Worm (Caenorhabditis elegans) whole organism, young adult: ENCODE results near the gene F41G3.20.

ENCODE experiments used
- B0019.2 ChIP-seq: fragments of 200-800 bp; sonication (Bioruptor generic); conservative IDR thresholded peaks from 2 replicates; pipeline ENCODE4 v1.3.6; 2022; ENCODE audit warnings: missing genetic modification reagents, missing genetic modification characterization, missing compliant biosample characterization
- B0336.3 ChIP-seq: fragments of 200-800 bp; sonication (Bioruptor generic); IDR thresholded peaks from 2 replicates; pipeline ENCODE4 v1.3.6; 2022; ENCODE audit warnings: missing genetic modification characterization, missing compliant biosample characterization
- F33H1.4 ChIP-seq: fragments of 200-800 bp; sonication (Bioruptor generic); IDR thresholded peaks from 2 replicates; pipeline ENCODE4 v1.3.6; 2022; ENCODE audit warnings: missing genetic modification reagents, missing genetic modification characterization, missing compliant biosample characterization
- F55B11.4 ChIP-seq: sonication (generic microtip); optimal IDR thresholded peaks from 2 replicates; lab custom pipeline; 2016; ENCODE audit warnings: missing compliant biosample characterization, missing genetic modification characterization, borderline replicate concordance; ENCODE audit not compliant: insufficient read depth
- F57C9.4 ChIP-seq: sonication (generic microtip); optimal IDR thresholded peaks from 2 replicates; lab custom pipeline; 2017; ENCODE audit warnings: mild to moderate bottlenecking, missing genetic modification characterization, missing compliant biosample characterization
- K11D2.4 ChIP-seq: fragments of 200-800 bp; sonication (Bioruptor generic); IDR thresholded peaks from 2 replicates; pipeline ENCODE4 v1.3.6; 2022; ENCODE audit warnings: missing genetic modification reagents, missing genetic modification characterization, missing compliant biosample characterization
- Y56A3A.18 ChIP-seq: fragments of 200-800 bp; sonication (Bioruptor generic); IDR thresholded peaks from 2 replicates; pipeline ENCODE4 v1.3.6; 2022; ENCODE audit warnings: missing genetic modification reagents, missing genetic modification characterization, missing compliant biosample characterization
- Y79H2A.3 ChIP-seq: fragments of 200-800 bp; sonication (Bioruptor generic); conservative IDR thresholded peaks from 2 replicates; pipeline ENCODE4 v1.3.6; 2022; ENCODE audit warnings: missing genetic modification reagents, missing genetic modification characterization, missing compliant biosample characterization
- ZK185.1 ChIP-seq: sonication (generic microtip); optimal IDR thresholded peaks from 2 replicates; lab custom pipeline; 2016; ENCODE audit warnings: mild to moderate bottlenecking, missing genetic modification characterization, missing compliant biosample characterization; ENCODE audit not compliant: poor library complexity, severe bottlenecking
- akir-1 ChIP-seq: fragments of 200-800 bp; sonication (Bioruptor generic); optimal IDR thresholded peaks from 2 replicates; lab custom pipeline; 2018; ENCODE audit warnings: mild to moderate bottlenecking, missing genetic modification characterization, moderate library complexity, missing compliant biosample characterization
- aptf-3 ChIP-seq: fragments of 200-800 bp; sonication (Bioruptor generic); IDR thresholded peaks from 2 replicates; pipeline ENCODE4 v1.3.6; 2022; ENCODE audit warnings: missing genetic modification characterization, missing compliant biosample characterization
- athp-1 ChIP-seq: sonication (generic microtip); optimal IDR thresholded peaks from 2 replicates; lab custom pipeline; 2017; ENCODE audit warnings: mild to moderate bottlenecking, missing genetic modification characterization, missing compliant biosample characterization
- attf-3 ChIP-seq: fragments of 200-800 bp; sonication (Bioruptor generic); conservative IDR thresholded peaks from 2 replicates; pipeline ENCODE4 v1.3.6; 2022; ENCODE audit warnings: missing genetic modification reagents, missing genetic modification characterization, missing compliant biosample characterization
- attf-5 ChIP-seq: fragments of 200-800 bp; sonication (Bioruptor generic); optimal IDR thresholded peaks from 2 replicates; lab custom pipeline; 2018; ENCODE audit warnings: mild to moderate bottlenecking, missing genetic modification characterization, missing compliant biosample characterization
- cebp-1 ChIP-seq, 2 experiments: fragments of 200-800 bp in 1 of 2; sonication (Bioruptor generic) in 1 of 2; sonication (generic microtip) in 1 of 2; IDR thresholded peaks in 1 of 2; optimal IDR thresholded peaks in 1 of 2; 2 replicates each; pipeline versions ENCODE4 v1.3.6 to Lab custom; 2017 to 2022; ENCODE audit warnings: missing compliant biosample characterization in 2 of 2, missing genetic modification characterization in 2 of 2, mild to moderate bottlenecking in 1 of 2, missing genetic modification reagents in 1 of 2, moderate library complexity in 1 of 2
- ceh-100 ChIP-seq: fragments of 200-800 bp; sonication (Bioruptor generic); IDR thresholded peaks from 2 replicates; pipeline ENCODE4 v1.3.6; 2022; ENCODE audit warnings: missing genetic modification reagents, missing genetic modification characterization, missing compliant biosample characterization
- ceh-58 ChIP-seq: fragments of 200-800 bp; sonication (Bioruptor generic); IDR thresholded peaks from 2 replicates; pipeline ENCODE4 v1.3.6; 2022; ENCODE audit warnings: missing genetic modification characterization, missing compliant biosample characterization
- ceh-79 ChIP-seq: sonication (generic microtip); optimal IDR thresholded peaks from 2 replicates; lab custom pipeline; 2017; ENCODE audit warnings: mild to moderate bottlenecking, missing genetic modification characterization, missing compliant biosample characterization
- chd-7 ChIP-seq: sonication (generic microtip); optimal IDR thresholded peaks from 2 replicates; lab custom pipeline; 2016; ENCODE audit warnings: mild to moderate bottlenecking, missing genetic modification characterization, moderate library complexity, missing compliant biosample characterization
- dpl-1 ChIP-seq: fragments of 150-350 bp; optimal IDR thresholded peaks from 2 replicates; lab custom pipeline; 2014; ENCODE audit warnings: missing biosample characterization, missing genetic modification reagents, missing genetic modification characterization
- egl-18 ChIP-seq: fragments of 200-800 bp; sonication (Bioruptor generic); IDR thresholded peaks from 2 replicates; pipeline ENCODE4 v1.3.6; 2022; ENCODE audit warnings: missing genetic modification reagents, missing genetic modification characterization, missing compliant biosample characterization
- egl-44 ChIP-seq: fragments of 200-800 bp; sonication (Bioruptor generic); IDR thresholded peaks from 2 replicates; pipeline ENCODE4 v1.3.6; 2022; ENCODE audit warnings: missing genetic modification reagents, missing genetic modification characterization, missing compliant biosample characterization
- ekl-4 ChIP-seq: fragments of 200-800 bp; sonication (Bioruptor generic); IDR thresholded peaks from 2 replicates; pipeline ENCODE4 v1.3.6; 2022; ENCODE audit warnings: missing genetic modification reagents, missing genetic modification characterization, missing compliant biosample characterization
- hlh-12 ChIP-seq: sonication (generic microtip); optimal IDR thresholded peaks from 2 replicates; lab custom pipeline; 2016; ENCODE audit warnings: missing genetic modification characterization, missing compliant biosample characterization
- hlh-26 ChIP-seq: fragments of 200-800 bp; sonication (Bioruptor generic); conservative IDR thresholded peaks from 2 replicates; pipeline ENCODE4 v1.3.6; 2022; ENCODE audit warnings: missing genetic modification reagents, missing genetic modification characterization, missing compliant biosample characterization
- let-607 ChIP-seq, 2 experiments: fragments of 200-800 bp in 1 of 2; sonication (Bioruptor generic) in 1 of 2; sonication (generic microtip) in 1 of 2; optimal IDR thresholded peaks; 2 replicates each; lab custom pipeline; 2016 to 2018; ENCODE audit warnings: mild to moderate bottlenecking in 2 of 2, missing compliant biosample characterization in 2 of 2, missing genetic modification characterization in 2 of 2, moderate library complexity in 2 of 2, missing genotype in 1 of 2
- lin-26 ChIP-seq: fragments of 200-800 bp; sonication (Bioruptor generic); IDR thresholded peaks from 2 replicates; pipeline ENCODE4 v1.3.6; 2022; ENCODE audit warnings: missing genetic modification reagents, missing genetic modification characterization, missing compliant biosample characterization
- lin-35 ChIP-seq, 3 experiments: fragments of 150-350 bp in 2 of 3; sonication (generic microtip) in 1 of 3; optimal IDR thresholded peaks; 2 replicates each; lab custom pipeline; 2014 to 2018; ENCODE audit warnings: missing biosample characterization in 3 of 3, missing genetic modification characterization in 3 of 3, missing genetic modification reagents in 3 of 3
- lin-40 ChIP-seq: sonication (generic microtip); optimal IDR thresholded peaks from 2 replicates; lab custom pipeline; 2016; ENCODE audit warnings: missing genetic modification characterization, mild to moderate bottlenecking, missing compliant biosample characterization, missing genotype, missing genetic modification reagents
- madf-3 ChIP-seq: fragments of 200-800 bp; sonication (Bioruptor generic); IDR thresholded peaks from 2 replicates; pipeline ENCODE4 v1.3.6; 2022; ENCODE audit warnings: missing genetic modification reagents, missing genetic modification characterization, missing compliant biosample characterization
- mes-4 ChIP-seq: sonication (generic microtip); optimal IDR thresholded peaks from 2 replicates; lab custom pipeline; 2016; ENCODE audit warnings: missing genotype, missing genetic modification characterization, missing compliant biosample characterization
- nfya-2 ChIP-seq: fragments of 200-800 bp; sonication (Bioruptor generic); IDR thresholded peaks from 2 replicates; pipeline ENCODE4 v1.3.6; 2022; ENCODE audit warnings: missing genetic modification reagents, missing genetic modification characterization, missing compliant biosample characterization
- nhr-120 ChIP-seq: fragments of 200-800 bp; sonication (Bioruptor generic); IDR thresholded peaks from 2 replicates; pipeline ENCODE4 v1.3.6; 2022; ENCODE audit warnings: missing genetic modification characterization, missing compliant biosample characterization
- nhr-27 ChIP-seq: fragments of 200-800 bp; sonication (Bioruptor generic); optimal IDR thresholded peaks from 2 replicates; lab custom pipeline; 2018; ENCODE audit warnings: mild to moderate bottlenecking, missing genetic modification characterization, moderate library complexity, missing compliant biosample characterization
- rpc-1 ChIP-seq, 2 experiments: fragments of 150-350 bp in 1 of 2; sonication (generic microtip) in 1 of 2; optimal IDR thresholded peaks; 2 replicates each; lab custom pipeline; 2014 to 2018; ENCODE audit warnings: missing biosample characterization in 1 of 2, missing genetic modification characterization in 1 of 2, missing genetic modification reagents in 1 of 2, missing genotype in 1 of 2
- snpc-1.1 ChIP-seq: sonication (generic microtip); optimal IDR thresholded peaks from 2 replicates; lab custom pipeline; 2017; ENCODE audit warnings: missing genetic modification characterization, mild to moderate bottlenecking, missing compliant biosample characterization, antibody characterized with exemption, moderate library complexity, missing genotype, missing genetic modification reagents; ENCODE audit not compliant: insufficient read depth
- snpc-3.4 ChIP-seq: sonication (generic microtip); optimal IDR thresholded peaks from 2 replicates; lab custom pipeline; 2017; ENCODE audit warnings: missing genetic modification characterization, mild to moderate bottlenecking, missing compliant biosample characterization, antibody characterized with exemption, moderate library complexity, missing genotype, missing genetic modification reagents
- snpc-4 ChIP-seq, 5 experiments: fragments of 150-350 bp in 1 of 5; sonication (generic microtip) in 4 of 5; optimal IDR thresholded peaks; 2 replicates each; lab custom pipeline; 2014 to 2018; ENCODE audit warnings: missing genetic modification characterization in 5 of 5, missing biosample characterization in 3 of 5, antibody characterized with exemption in 2 of 5, mild to moderate bottlenecking in 2 of 5, missing compliant biosample characterization in 2 of 5, missing genotype in 2 of 5, moderate library complexity in 2 of 5, missing genetic modification reagents in 1 of 5
- somi-1 ChIP-seq: fragments of 200-800 bp; sonication (Bioruptor generic); optimal IDR thresholded peaks from 2 replicates; lab custom pipeline; 2018; ENCODE audit warnings: mild to moderate bottlenecking, missing genetic modification characterization, missing compliant biosample characterization
- tbp1 ChIP-seq: fragments of 200-800 bp; sonication (Bioruptor generic); optimal IDR thresholded peaks from 2 replicates; lab custom pipeline; 2018; ENCODE audit warnings: mild to moderate bottlenecking, missing genetic modification characterization, missing compliant biosample characterization
- tbx-9 ChIP-seq: sonication (generic microtip); optimal IDR thresholded peaks from 2 replicates; lab custom pipeline; 2016; ENCODE audit warnings: borderline replicate concordance, missing genetic modification characterization, inconsistent platforms, missing compliant biosample characterization
- unc-130 ChIP-seq: sonication (generic microtip); optimal IDR thresholded peaks from 2 replicates; lab custom pipeline; 2016; ENCODE audit warnings: missing genetic modification reagents, missing genetic modification characterization, missing compliant biosample characterization
- xnd-1 ChIP-seq: sonication (generic microtip); optimal IDR thresholded peaks from 2 replicates; lab custom pipeline; 2016; ENCODE audit warnings: missing genotype, missing genetic modification reagents, missing genetic modification characterization, missing compliant biosample characterization
- zfh-2 ChIP-seq: fragments of 200-800 bp; sonication (Bioruptor generic); conservative IDR thresholded peaks from 2 replicates; pipeline ENCODE4 v1.3.6; 2022; ENCODE audit warnings: missing genetic modification reagents, missing genetic modification characterization, missing compliant biosample characterization
- ztf-26 ChIP-seq: sonication (generic microtip); optimal IDR thresholded peaks from 2 replicates; lab custom pipeline; 2017; ENCODE audit warnings: missing genetic modification characterization, missing compliant biosample characterization
- ztf-3 ChIP-seq: fragments of 200-800 bp; sonication (Bioruptor generic); optimal IDR thresholded peaks from 2 replicates; lab custom pipeline; 2018; ENCODE audit warnings: mild to moderate bottlenecking, missing genetic modification characterization, missing compliant biosample characterization

F41G3.20 gene

DNA sequence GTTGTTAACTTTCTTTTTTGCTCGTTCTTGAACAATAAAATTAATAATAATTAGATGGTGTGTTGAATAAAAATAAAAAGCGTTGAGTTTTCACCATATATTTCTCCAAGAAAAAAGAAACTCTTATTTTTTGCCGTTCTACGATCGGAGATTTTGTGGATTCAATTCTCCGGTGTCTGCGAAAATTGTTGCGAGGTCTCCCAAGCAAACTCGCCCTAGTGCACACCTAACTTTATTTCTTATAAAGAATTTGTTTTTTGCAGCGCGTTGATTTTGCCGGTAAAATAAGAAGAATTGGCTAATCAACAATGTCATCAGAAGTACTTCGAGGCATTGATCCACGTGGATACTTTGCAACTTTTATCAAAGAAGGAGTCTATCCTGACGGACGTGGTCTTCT is 9.4 kb downstream of the F41G3.20 start, which contains the start of gene exos-8 (continued):
- TF ChIP-seq ceh-58 (GFP tag; lab: Robert Waterston, UW) (no peak), lin-26 (GFP tag; lab: Robert Waterston, UW) (0 out of 2 replicates have a peak, but pooled peaks have one; percentile 51), tbx-9 (tag; lab: Kevin White, UChicago) (no peak), nhr-120 (GFP tag; lab: Robert Waterston, UW) (no peak), tbp1 (GFP tag; lab: Kevin White, UChicago) (peak; percentile 55), snpc-1.1 (tag; lab: Kevin White, UChicago) (no peak), F57C9.4 (tag; lab: Kevin White, UChicago) (no peak), nhr-27 (tag; lab: Kevin White, UChicago) (no peak), let-607 (tag; optimal IDR thresholded peaks at IDR 0.05; lab: Kevin White, UChicago) (no peak), nfya-2 (GFP tag; lab: Robert Waterston, UW) (no peak), ztf-26 (tag; lab: Kevin White, UChicago) (no peak), attf-3 (GFP tag; lab: Robert Waterston, UW) (peak; percentile 65), B0019.2 (no peak), aptf-3 (GFP tag; lab: Robert Waterston, UW) (no peak), athp-1 (tag; lab: Kevin White, UChicago) (no peak), Y56A3A.18 (no peak), chd-7 (tag; lab: Kevin White, UChicago) (no peak), hlh-26 (GFP tag; lab: Robert Waterston, UW) (no peak), attf-5 (peak; percentile 87), madf-3 (GFP tag; lab: Robert Waterston, UW) (0 out of 2 replicates have a peak, but pooled peaks have one; percentile 15), ztf-3 (GFP tag; lab: Kevin White, UChicago) (no peak), F33H1.4 (peak; percentile 21; the same call in 1 of the 2 replicates), B0336.3 (no peak), somi-1 (GFP tag; lab: Kevin White, UChicago) (no peak), snpc-4 (GFP tag; optimal IDR thresholded peaks at IDR 0.05; lab: Kevin White, UChicago) (no peak), snpc-4 (tag; optimal IDR thresholded peaks at IDR 0.05; lab: Kevin White, UChicago) (no peak), egl-18 (GFP tag; lab: Robert Waterston, UW) (no peak), egl-44 (GFP tag; lab: Robert Waterston, UW) (0 out of 2 replicates have a peak, but pooled peaks have one; percentile 20), mes-4 (no peak), F55B11.4 (tag; lab: Kevin White, UChicago) (no peak), cebp-1 (GFP tag; IDR thresholded peaks at IDR 0.05; lab: Robert Waterston, UW) (0 out of 2 replicates have a peak, but pooled peaks have one; percentile 14), cebp-1 (tag; optimal IDR thresholded peaks at IDR 0.05; lab: Kevin White, UChicago) (no peak), ekl-4 (GFP tag; lab: Robert Waterston, UW) (no peak), akir-1 (GFP tag; lab: Kevin White, UChicago) (peak; percentile 44), ceh-79 (tag; lab: Kevin White, UChicago) (no peak), lin-40 (tag; lab: Kevin White, UChicago) (no peak), K11D2.4 (GFP tag; lab: Robert Waterston, UW) (no peak), zfh-2 (no peak), ceh-100 (GFP tag; lab: Robert Waterston, UW) (peak; percentile 97), dpl-1 (GFP tag; lab: Kevin White, UChicago) (peak; percentile 37), unc-130 (GFP tag; lab: Kevin White, UChicago) (peak; percentile 71), xnd-1 (tag; lab: Kevin White, UChicago) (no peak), Y79H2A.3 (no peak), hlh-12 (no peak), ZK185.1 (tag; lab: Kevin White, UChicago) (peak; percentile 48), lin-35 (GFP tag; optimal IDR thresholded peaks at IDR 0.05; lab: Kevin White, UChicago) (no peak), snpc-3.4 (tag; lab: Kevin White, UChicago) (no peak), rpc-1 (optimal IDR thresholded peaks at IDR 0.05; lab: Kevin White, UChicago) (no peak), rpc-1 (tag; optimal IDR thresholded peaks at IDR 0.05; lab: Kevin White, UChicago) (no peak)
